Worm (Caenorhabditis elegans) whole organism, late embryonic: ENCODE data around the gene aipl-1.

ENCODE experiments used
- F13H6.1 ChIP-seq: sonication (generic microtip); optimal IDR thresholded peaks from 2 replicates; lab custom pipeline; 2016; ENCODE audit warnings: missing genetic modification characterization, missing compliant biosample characterization
- K09A11.1 ChIP-seq: sonication (generic microtip); optimal IDR thresholded peaks from 2 replicates; lab custom pipeline; 2017; ENCODE audit warnings: antibody characterized with exemption, mild to moderate bottlenecking, missing genetic modification characterization, missing compliant biosample characterization; ENCODE audit not compliant: insufficient read depth
- ceh-31 ChIP-seq: sonication (generic microtip); optimal IDR thresholded peaks from 2 replicates; lab custom pipeline; 2016; ENCODE audit warnings: missing genetic modification characterization, missing compliant biosample characterization
- elt-2 ChIP-seq: sonication (generic microtip); optimal IDR thresholded peaks from 2 replicates; lab custom pipeline; 2016; ENCODE audit warnings: missing genetic modification reagents, missing genetic modification characterization, missing compliant biosample characterization
- fax-1 ChIP-seq: sonication (generic microtip); optimal IDR thresholded peaks from 2 replicates; lab custom pipeline; 2016; ENCODE audit warnings: missing genotype, missing genetic modification characterization, missing compliant biosample characterization
- lin-11 ChIP-seq: fragments of 200-800 bp; sonication (Bioruptor generic); optimal IDR thresholded peaks from 2 replicates; lab custom pipeline; 2018; ENCODE audit warnings: mild to moderate bottlenecking, missing genetic modification characterization, missing compliant biosample characterization
- nfya-1 ChIP-seq: sonication (generic microtip); optimal IDR thresholded peaks from 2 replicates; lab custom pipeline; 2017; ENCODE audit warnings: missing genetic modification characterization, mild to moderate bottlenecking, missing compliant biosample characterization, antibody characterized with exemption, moderate library complexity
- nhr-11 ChIP-seq: fragments of 150-350 bp; optimal IDR thresholded peaks from 2 replicates; lab custom pipeline; 2014; ENCODE audit warnings: missing biosample characterization, missing genetic modification characterization
- pag-3 ChIP-seq: sonication (generic microtip); optimal IDR thresholded peaks from 2 replicates; lab custom pipeline; 2016; ENCODE audit warnings: missing compliant biosample characterization, missing genetic modification characterization, borderline replicate concordance
- pros-1 ChIP-seq: fragments of 150-350 bp; optimal IDR thresholded peaks from 2 replicates; lab custom pipeline; 2014; ENCODE audit warnings: missing biosample characterization, missing genetic modification reagents, missing genetic modification characterization

- TF ChIP-seq pag-3 (tag; lab: Kevin White, UChicago) = no peak
- TF ChIP-seq elt-2 = no peak
- TF ChIP-seq pros-1 (tag; lab: Kevin White, UChicago) = no peak
- TF ChIP-seq nhr-11 (tag; lab: Kevin White, UChicago) = no peak
- TF ChIP-seq ceh-31 = no peak
- TF ChIP-seq lin-11 (tag; lab: Kevin White, UChicago) = no peak
- TF ChIP-seq nfya-1 (tag; lab: Kevin White, UChicago) = no peak
- no peak for TF ChIP-seq F13H6.1
- TF ChIP-seq K09A11.1 (tag; lab: Kevin White, UChicago) = no peak
- no peak for TF ChIP-seq fax-1 (tag; lab: Kevin White, UChicago)
Observed at ce11 chrV:15092666-15093065, 43.9 kb downstream of the aipl-1 start, which contains the start of gene txt-12.
